Worm (Caenorhabditis elegans): ENCODE measurements around the gene col-162.

DNA sequence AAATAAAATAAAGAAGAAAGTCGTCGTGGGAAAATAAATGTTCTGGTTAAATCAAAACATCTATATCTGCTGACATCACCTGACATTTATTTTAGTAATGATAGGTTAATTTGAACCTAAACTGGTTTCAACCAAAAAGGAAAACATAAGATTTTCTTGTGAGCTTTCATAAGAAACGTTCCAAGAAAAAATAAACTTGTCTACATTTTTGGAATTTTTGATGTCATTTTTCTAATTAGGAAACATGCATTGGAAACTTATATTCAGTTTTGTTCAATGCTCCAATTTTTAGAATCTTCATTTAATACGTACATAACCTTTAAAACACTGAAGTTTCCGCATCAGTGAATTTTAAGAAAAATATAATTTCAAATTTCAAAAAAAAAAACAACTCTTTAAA is 44.0 kb downstream of the col-162 start:
- TF ChIP-seq ama-1 (optimal IDR thresholded peaks at IDR 0.05) (no peak), egl-27 (tag; optimal IDR thresholded peaks at IDR 0.05) (no peak), zag-1 (tag; optimal IDR thresholded peaks at IDR 0.05) (no peak), sma-9 (GFP tag; optimal IDR thresholded peaks at IDR 0.05) (no peak), sma-9 (tag; optimal IDR thresholded peaks at IDR 0.05) (no peak), elt-1 (tag; optimal IDR thresholded peaks at IDR 0.05) (no peak), nhr-77 (tag; optimal IDR thresholded peaks at IDR 0.05) (no peak), ztf-4 (tag; optimal IDR thresholded peaks at IDR 0.05) (no peak), lsy-2 (tag; optimal IDR thresholded peaks at IDR 0.05) (no peak), ceh-82 (tag; optimal IDR thresholded peaks at IDR 0.05) (no peak), snpc-4 (tag; optimal IDR thresholded peaks at IDR 0.05) (no peak)

Data from whole organism, L2 larva.